Fruit fly (Drosophila melanogaster) whole organism, wandering third instar larva: Measurements from ENCODE around the gene dsh.

Experiments
- Dfd ChIP-seq: fragments of >200 bp; optimal IDR thresholded peaks from 2 replicates; lab custom pipeline; 2017; ENCODE audit warnings: missing biosample characterization, missing genetic modification characterization
- Hr78 ChIP-seq: fragments of >200 bp; optimal IDR thresholded peaks from 2 replicates; lab custom pipeline; 2017; ENCODE audit warnings: missing biosample characterization, missing genetic modification characterization
- Myc ChIP-seq: fragments of >200 bp; optimal IDR thresholded peaks from 2 replicates; lab custom pipeline; 2017
- N ChIP-seq: fragments of >200 bp; optimal IDR thresholded peaks from 2 replicates; lab custom pipeline; 2018; ENCODE audit warnings: missing biosample characterization, missing external identifiers, missing genetic modification characterization
- OdsH ChIP-seq: fragments of 200-800 bp; sonication (Bioruptor generic); optimal IDR thresholded peaks from 2 replicates; lab custom pipeline; 2016; ENCODE audit warnings: missing biosample characterization, mild to moderate bottlenecking, missing genetic modification characterization
- Rel ChIP-seq, 2 experiments: fragments of 200-800 bp; sonication (Bioruptor generic) in 1 of 2; optimal IDR thresholded peaks; 2 replicates in 1 of 2; 3 replicates in 1 of 2; lab custom pipeline; 2016 to 2019; ENCODE audit warnings: mild to moderate bottlenecking in 2 of 2, missing biosample characterization in 2 of 2, missing genetic modification characterization in 2 of 2, moderate library complexity in 1 of 2
- dl ChIP-seq, 2 experiments: fragments of 175-275, 200-275 bp in 1 of 2; fragments of 200-275 bp in 1 of 2; sonication (Bioruptor generic); optimal IDR thresholded peaks; lab custom pipeline; 2018; ENCODE audit warnings: mild to moderate bottlenecking in 2 of 2, missing biosample characterization in 2 of 2, missing genetic modification characterization in 2 of 2, moderate library complexity in 2 of 2; ENCODE audit not compliant: partially characterized antibody in 2 of 2, insufficient read depth in 1 of 2
- foxo ChIP-seq, 2 experiments: fragments of 200-800 bp; sonication (Bioruptor generic); optimal IDR thresholded peaks; 2 replicates in 1 of 2; 3 replicates in 1 of 2; lab custom pipeline; 2016 to 2017; ENCODE audit warnings: missing biosample characterization in 2 of 2, missing genetic modification characterization in 2 of 2
- fru ChIP-seq: fragments of 200-800 bp; sonication (Bioruptor generic); optimal IDR thresholded peaks from 3 replicates; lab custom pipeline; 2016; ENCODE audit warnings: missing biosample characterization, mild to moderate bottlenecking, missing genetic modification characterization
- h ChIP-seq: fragments of 200-800 bp; sonication (Bioruptor generic); optimal IDR thresholded peaks from 3 replicates; lab custom pipeline; 2016; ENCODE audit warnings: missing biosample characterization, mild to moderate bottlenecking, missing genetic modification characterization
- jim ChIP-seq: fragments of 175-275, 200-325 bp; sonication (Bioruptor generic); optimal IDR thresholded peaks from 2 replicates; lab custom pipeline; 2016; ENCODE audit warnings: missing biosample characterization, mild to moderate bottlenecking, missing genetic modification characterization
- psq ChIP-seq: fragments of 200-800 bp; sonication (Bioruptor generic); optimal IDR thresholded peaks from 3 replicates; lab custom pipeline; 2017; ENCODE audit warnings: missing biosample characterization, mild to moderate bottlenecking, missing genetic modification characterization, moderate library complexity
- usp ChIP-seq: fragments of >200 bp; optimal IDR thresholded peaks from 2 replicates; lab custom pipeline; 2017; ENCODE audit warnings: missing biosample characterization, missing genetic modification characterization
- woc ChIP-seq: sonication (Bioruptor generic); optimal IDR thresholded peaks from 2 replicates; lab custom pipeline; 2016; ENCODE audit warnings: missing biosample characterization, mild to moderate bottlenecking, missing genetic modification characterization

dm6 chrX:11367783-11368509, 12.3 kb downstream of the dsh start, which contains the start of the genes hop and Tim8:
- TF ChIP-seq OdsH (GFP tag; lab: Kevin White, UChicago) (no peak), Dfd (GFP tag; lab: Kevin White, UChicago) (no peak), fru (GFP tag; lab: Kevin White, UChicago) (no peak), foxo (GFP tag; optimal IDR thresholded peaks at IDR 0.05; lab: Kevin White, UChicago) (no peak), Rel (GFP tag; optimal IDR thresholded peaks at IDR 0.05; lab: Kevin White, UChicago) (no peak), Rel (tag; optimal IDR thresholded peaks at IDR 0.05; lab: Kevin White, UChicago) (peak; percentile 14), usp (GFP tag; lab: Kevin White, UChicago) (no peak), Myc (lab: Kevin White, UChicago) (peak; percentile 69), jim (GFP tag; lab: Kevin White, UChicago) (no peak), psq (GFP tag; lab: Kevin White, UChicago) (no peak), Hr78 (GFP tag; lab: Kevin White, UChicago) (no peak), woc (GFP tag; lab: Kevin White, UChicago) (no peak), N (GFP tag; lab: Kevin White, UChicago) (no peak), dl (GFP tag; optimal IDR thresholded peaks at IDR 0.05; lab: Kevin White, UChicago; ENCODE audit: insufficient read depth in 1 of 2, partially characterized antibody in 2 of 2) (no peak), h (GFP tag; lab: Kevin White, UChicago) (no peak)
